Worm (Caenorhabditis elegans): Measurements from ENCODE around the gene eif-1.

The eif-1 gene

DNA sequence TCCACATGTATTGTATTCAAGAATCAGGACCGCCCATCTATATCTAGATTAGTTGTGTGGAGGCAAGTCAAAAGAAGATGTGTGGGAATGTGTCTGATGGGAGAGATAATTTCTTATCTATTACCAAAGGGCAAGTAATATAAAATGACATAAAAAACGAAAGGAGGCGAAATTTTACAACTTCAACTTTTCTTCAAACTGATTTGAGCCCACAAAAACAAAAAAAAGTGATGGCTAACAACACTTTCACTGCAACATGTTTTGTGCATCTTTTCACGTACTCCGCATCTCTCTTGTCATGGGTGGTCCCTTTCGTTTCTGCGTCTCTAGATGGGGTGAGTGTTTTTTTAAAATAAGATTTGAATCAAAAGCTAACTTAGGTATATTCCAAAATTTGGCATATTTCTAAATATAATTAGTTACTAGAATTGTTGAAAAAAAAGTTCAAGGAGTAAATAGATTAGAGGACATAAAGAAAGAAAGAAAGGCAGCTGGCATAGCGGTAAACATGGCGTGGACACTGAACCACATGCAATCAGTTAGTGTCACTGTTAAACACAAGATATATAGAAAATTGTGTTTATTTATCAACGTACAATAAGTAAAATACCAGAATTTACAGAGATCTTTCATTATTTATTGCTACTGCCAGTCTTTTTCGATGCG is 51.7 kb downstream of the eif-1 start, which contains the start of gene ZK546.19 (continued):
- TF ChIP-seq arid-1 (GFP tag; conservative IDR thresholded peaks at IDR 0.05), result no peak
- no peak for TF ChIP-seq nhr-111 (GFP tag; optimal IDR thresholded peaks at IDR 0.05)
- TF ChIP-seq tra-1 (GFP tag; IDR thresholded peaks at IDR 0.05), result no peak
- TF ChIP-seq lin-1 (GFP tag; IDR thresholded peaks at IDR 0.05), result no peak
- TF ChIP-seq Y75B8A.6 (GFP tag; IDR thresholded peaks at IDR 0.05), result no peak
- TF ChIP-seq dpl-1 (GFP tag; optimal IDR thresholded peaks at IDR 0.05), result peak; percentile 2
- no peak for TF ChIP-seq ceh-62 (tag; optimal IDR thresholded peaks at IDR 0.05)
- no peak for TF ChIP-seq nhr-6 (tag; optimal IDR thresholded peaks at IDR 0.05)
- no peak for TF ChIP-seq zfp-2 (tag; optimal IDR thresholded peaks at IDR 0.05)
- no peak; the same call in 1 of the 2 replicates for TF ChIP-seq dmd-6 (GFP tag; IDR thresholded peaks at IDR 0.05)
- no peak for TF ChIP-seq Y105C5A.15 (GFP tag; IDR thresholded peaks at IDR 0.05)
- no peak for TF ChIP-seq madf-9 (GFP tag; conservative IDR thresholded peaks at IDR 0.05)
- TF ChIP-seq zag-1 (tag; optimal IDR thresholded peaks at IDR 0.05), result no peak
- no peak for TF ChIP-seq zip-11 (GFP tag; IDR thresholded peaks at IDR 0.05)
- TF ChIP-seq hlh-11 (tag; optimal IDR thresholded peaks at IDR 0.05), result peak; percentile 5
- no peak for TF ChIP-seq mdt-29 (GFP tag; IDR thresholded peaks at IDR 0.05)
- TF ChIP-seq hmg-1.1 (GFP tag; IDR thresholded peaks at IDR 0.05), result no peak
- TF ChIP-seq hlh-30 (tag; optimal IDR thresholded peaks at IDR 0.05; ENCODE audit: insufficient read depth), result peak; percentile 1
- no peak for TF ChIP-seq nhr-48 (tag; optimal IDR thresholded peaks at IDR 0.05)
- TF ChIP-seq nhr-28 (tag; optimal IDR thresholded peaks at IDR 0.05), result peak; percentile 41
- no peak for TF ChIP-seq saeg-2 (GFP tag; IDR thresholded peaks at IDR 0.05)
- TF ChIP-seq nhr-76 (tag; optimal IDR thresholded peaks at IDR 0.05), result no peak
- no peak for TF ChIP-seq rbr-2 (tag; optimal IDR thresholded peaks at IDR 0.05)
- peak; percentile 27 for TF ChIP-seq ama-1 (optimal IDR thresholded peaks at IDR 0.05)
- no peak for TF ChIP-seq lin-29 (GFP tag; IDR thresholded peaks at IDR 0.05)
- peak in 1 of 2 experiments; percentile 39 for TF ChIP-seq daf-16 (GFP tag; optimal IDR thresholded peaks at IDR 0.05)
- TF ChIP-seq daf-16 (tag; optimal IDR thresholded peaks at IDR 0.05), result peak; percentile 70
- TF ChIP-seq pqm-1 (tag; optimal IDR thresholded peaks at IDR 0.05), result peak; percentile 4
- peak; percentile 68 for TF ChIP-seq php-3 (GFP tag; IDR thresholded peaks at IDR 0.05)
- peak in 1 of 2 experiments; percentile 38 for TF ChIP-seq lsy-2 (tag; optimal IDR thresholded peaks at IDR 0.05)
- no peak for TF ChIP-seq F37D6.2 (tag; optimal IDR thresholded peaks at IDR 0.05)
- TF ChIP-seq dve-1 (tag; optimal IDR thresholded peaks at IDR 0.05; ENCODE audit: insufficient read depth), result no peak
- no peak for TF ChIP-seq daf-19 (GFP tag; conservative IDR thresholded peaks at IDR 0.05)
- TF ChIP-seq fkh-10 (GFP tag; optimal IDR thresholded peaks at IDR 0.05), result no peak
- TF ChIP-seq ZK337.2 (GFP tag; IDR thresholded peaks at IDR 0.05), result no peak
- TF ChIP-seq tag-97 (GFP tag; IDR thresholded peaks at IDR 0.05), result no peak
- TF ChIP-seq nhr-42 (GFP tag; IDR thresholded peaks at IDR 0.05), result no peak
- no peak for TF ChIP-seq snpc-1.2 (GFP tag; IDR thresholded peaks at IDR 0.05)
- TF ChIP-seq spr-1 (tag; optimal IDR thresholded peaks at IDR 0.05), result no peak
- no peak for TF ChIP-seq set-16 (GFP tag; IDR thresholded peaks at IDR 0.05)
- TF ChIP-seq ceh-32 (tag; optimal IDR thresholded peaks at IDR 0.05; ENCODE audit: poor library complexity), result no peak
- no peak for TF ChIP-seq mes-2 (tag; optimal IDR thresholded peaks at IDR 0.05; ENCODE audit: poor library complexity, severe bottlenecking)
- no peak for TF ChIP-seq dmd-9 (GFP tag; IDR thresholded peaks at IDR 0.05)
- no peak for TF ChIP-seq Y48G9A.11 (GFP tag; IDR thresholded peaks at IDR 0.05)
- no peak for TF ChIP-seq nhr-237 (tag; optimal IDR thresholded peaks at IDR 0.05)
- TF ChIP-seq ZK546.5 (tag; optimal IDR thresholded peaks at IDR 0.05), result no peak
- no peak for TF ChIP-seq zfp-3 (GFP tag; conservative IDR thresholded peaks at IDR 0.05)
- no peak for TF ChIP-seq ceh-44 (GFP tag; IDR thresholded peaks at IDR 0.05)
- TF ChIP-seq D1046.2 (GFP tag; IDR thresholded peaks at IDR 0.05), result no peak
- TF ChIP-seq unc-62 (GFP tag; optimal IDR thresholded peaks at IDR 0.05 in 1 of 2), result no peak
- TF ChIP-seq unc-62 (tag; optimal IDR thresholded peaks at IDR 0.05), result no peak
- no peak for TF ChIP-seq ztf-7 (tag; optimal IDR thresholded peaks at IDR 0.05)
